Worm (Caenorhabditis elegans) whole organism, young adult: Measurements from ENCODE around the gene srh-149.

Source experiments
- C17E4.6 ChIP-seq: fragments of 200-800 bp; sonication (Bioruptor generic); IDR thresholded peaks from 2 replicates; pipeline ENCODE4 v1.3.6; 2022; ENCODE audit warnings: missing genetic modification reagents, missing genetic modification characterization, missing compliant biosample characterization
- F37B4.10 ChIP-seq: fragments of 200-800 bp; sonication (Bioruptor generic); IDR thresholded peaks from 2 replicates; pipeline ENCODE4 v1.3.6; 2022; ENCODE audit warnings: missing genetic modification characterization, missing compliant biosample characterization
- Y79H2A.3 ChIP-seq: fragments of 200-800 bp; sonication (Bioruptor generic); conservative IDR thresholded peaks from 2 replicates; pipeline ENCODE4 v1.3.6; 2022; ENCODE audit warnings: missing genetic modification reagents, missing genetic modification characterization, missing compliant biosample characterization
- ama-1 ChIP-seq, 3 experiments: fragments of 150-350 bp in 1 of 3; sonication (generic microtip) in 2 of 3; optimal IDR thresholded peaks; 2 replicates each; lab custom pipeline; 2014 to 2018; ENCODE audit warnings: missing biosample characterization in 2 of 3, missing genetic modification characterization in 2 of 3, missing genetic modification reagents in 2 of 3
- aptf-2 ChIP-seq: fragments of 200-800 bp; sonication (Bioruptor generic); conservative IDR thresholded peaks from 2 replicates; pipeline ENCODE4 v1.3.6; 2022; ENCODE audit warnings: missing genetic modification reagents, missing genetic modification characterization, missing compliant biosample characterization
- dpl-1 ChIP-seq: fragments of 150-350 bp; optimal IDR thresholded peaks from 2 replicates; lab custom pipeline; 2014; ENCODE audit warnings: missing biosample characterization, missing genetic modification reagents, missing genetic modification characterization
- nhr-120 ChIP-seq: fragments of 200-800 bp; sonication (Bioruptor generic); IDR thresholded peaks from 2 replicates; pipeline ENCODE4 v1.3.6; 2022; ENCODE audit warnings: missing genetic modification characterization, missing compliant biosample characterization
- nhr-179 ChIP-seq: sonication (generic microtip); optimal IDR thresholded peaks from 2 replicates; lab custom pipeline; 2016; ENCODE audit warnings: mild to moderate bottlenecking, missing genetic modification characterization, missing compliant biosample characterization
- nhr-80 ChIP-seq: sonication (generic microtip); optimal IDR thresholded peaks from 2 replicates; lab custom pipeline; 2016; ENCODE audit warnings: missing genetic modification characterization, missing compliant biosample characterization
- sea-2 ChIP-seq: fragments of 200-800 bp; sonication (Bioruptor generic); IDR thresholded peaks from 2 replicates; pipeline ENCODE4 v1.3.6; 2022; ENCODE audit warnings: missing genetic modification characterization, missing compliant biosample characterization
- snpc-1.3 ChIP-seq: sonication (generic microtip); optimal IDR thresholded peaks from 2 replicates; lab custom pipeline; 2017; ENCODE audit warnings: missing genetic modification characterization, mild to moderate bottlenecking, missing compliant biosample characterization, antibody characterized with exemption, moderate library complexity, missing genotype, missing genetic modification reagents; ENCODE audit not compliant: insufficient read depth
- snpc-4 ChIP-seq, 5 experiments: fragments of 150-350 bp in 1 of 5; sonication (generic microtip) in 4 of 5; optimal IDR thresholded peaks; 2 replicates each; lab custom pipeline; 2014 to 2018; ENCODE audit warnings: missing genetic modification characterization in 5 of 5, missing biosample characterization in 3 of 5, antibody characterized with exemption in 2 of 5, mild to moderate bottlenecking in 2 of 5, missing compliant biosample characterization in 2 of 5, missing genotype in 2 of 5, moderate library complexity in 2 of 5, missing genetic modification reagents in 1 of 5
- ztf-25 ChIP-seq: fragments of 200-800 bp; sonication (Bioruptor generic); IDR thresholded peaks from 2 replicates; pipeline ENCODE4 v1.3.6; 2022; ENCODE audit warnings: missing genetic modification reagents, missing genetic modification characterization, missing compliant biosample characterization

DNA sequence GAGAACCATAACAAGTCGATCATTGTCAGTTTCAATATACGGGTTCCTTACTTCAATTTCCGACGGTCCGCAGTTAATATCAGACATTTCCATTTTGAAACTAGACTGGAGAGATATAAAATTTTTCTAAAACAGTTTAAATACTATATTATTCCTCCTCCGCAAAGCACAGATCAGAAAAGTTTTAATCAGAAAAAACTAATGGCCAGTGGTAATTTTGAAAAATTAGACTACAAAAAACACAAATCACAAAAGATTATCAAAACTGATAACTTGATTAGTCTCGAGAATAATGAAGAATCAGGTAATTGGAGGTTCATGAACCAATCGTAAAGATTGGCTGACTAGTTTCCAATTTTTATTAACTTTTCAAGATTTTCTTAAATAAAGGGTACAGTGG is 45.0 kb upstream of the srh-149 start, which contains the start of gene T06C12.9:
- TF ChIP-seq nhr-120 (GFP tag; lab: Robert Waterston, UW) (no peak), snpc-4 (GFP tag; optimal IDR thresholded peaks at IDR 0.05; lab: Kevin White, UChicago) (no peak), snpc-4 (tag; optimal IDR thresholded peaks at IDR 0.05; lab: Kevin White, UChicago) (no peak), nhr-179 (tag; lab: Kevin White, UChicago) (no peak), aptf-2 (GFP tag; lab: Robert Waterston, UW) (no peak), snpc-1.3 (tag; lab: Kevin White, UChicago) (no peak), ama-1 (optimal IDR thresholded peaks at IDR 0.05; lab: Kevin White, UChicago) (no peak), ama-1 (GFP tag; optimal IDR thresholded peaks at IDR 0.05; lab: Kevin White, UChicago) (no peak), nhr-80 (no peak), ztf-25 (GFP tag; lab: Robert Waterston, UW) (no peak), sea-2 (GFP tag; lab: Robert Waterston, UW) (no peak), F37B4.10 (no peak), dpl-1 (GFP tag; lab: Kevin White, UChicago) (no peak), Y79H2A.3 (no peak), C17E4.6 (GFP tag; lab: Robert Waterston, UW) (no peak)
